Worm (Caenorhabditis elegans) whole organism, young adult: ENCODE measurements around the gene cav-2.

Source experiments
- B0336.3 ChIP-seq: fragments of 200-800 bp; sonication (Bioruptor generic); IDR thresholded peaks from 2 replicates; pipeline ENCODE4 v1.3.6; 2022; ENCODE audit warnings: missing genetic modification characterization, missing compliant biosample characterization
- C06A6.2 ChIP-seq: fragments of 200-800 bp; sonication (Bioruptor generic); conservative IDR thresholded peaks from 2 replicates; pipeline ENCODE4 v1.3.6; 2022; ENCODE audit warnings: missing genetic modification characterization, missing compliant biosample characterization
- D2030.7 ChIP-seq: fragments of 200-800 bp; sonication (Bioruptor generic); IDR thresholded peaks from 2 replicates; pipeline ENCODE4 v1.3.6; 2022; ENCODE audit warnings: missing genetic modification reagents, missing genetic modification characterization, missing compliant biosample characterization
- F10E7.11 ChIP-seq: sonication (generic microtip); optimal IDR thresholded peaks from 2 replicates; lab custom pipeline; 2017; ENCODE audit warnings: mild to moderate bottlenecking, missing genetic modification characterization, moderate library complexity, missing compliant biosample characterization
- F23B12.7 ChIP-seq: sonication (generic microtip); optimal IDR thresholded peaks from 2 replicates; lab custom pipeline; 2017; ENCODE audit warnings: missing genetic modification characterization, mild to moderate bottlenecking, missing compliant biosample characterization, antibody characterized with exemption, moderate library complexity; ENCODE audit not compliant: insufficient read depth
- F39B2.1 ChIP-seq: fragments of 200-800 bp; sonication (Bioruptor generic); IDR thresholded peaks from 2 replicates; pipeline ENCODE4 v1.3.6; 2022; ENCODE audit warnings: missing genetic modification reagents, missing genetic modification characterization, missing compliant biosample characterization
- F52B5.7 ChIP-seq: sonication (generic microtip); optimal IDR thresholded peaks from 2 replicates; lab custom pipeline; 2016; ENCODE audit warnings: mild to moderate bottlenecking, missing genetic modification characterization, missing compliant biosample characterization
- F57C9.4 ChIP-seq: sonication (generic microtip); optimal IDR thresholded peaks from 2 replicates; lab custom pipeline; 2017; ENCODE audit warnings: mild to moderate bottlenecking, missing genetic modification characterization, missing compliant biosample characterization
- Y53F4B.3 ChIP-seq: fragments of 200-800 bp; sonication (Bioruptor generic); IDR thresholded peaks from 2 replicates; pipeline ENCODE4 v1.3.6; 2022; ENCODE audit warnings: missing genetic modification reagents, missing genetic modification characterization, missing compliant biosample characterization
- Y56A3A.18 ChIP-seq: fragments of 200-800 bp; sonication (Bioruptor generic); IDR thresholded peaks from 2 replicates; pipeline ENCODE4 v1.3.6; 2022; ENCODE audit warnings: missing genetic modification reagents, missing genetic modification characterization, missing compliant biosample characterization
- ZK185.1 ChIP-seq: sonication (generic microtip); optimal IDR thresholded peaks from 2 replicates; lab custom pipeline; 2016; ENCODE audit warnings: mild to moderate bottlenecking, missing genetic modification characterization, missing compliant biosample characterization; ENCODE audit not compliant: poor library complexity, severe bottlenecking
- aptf-2 ChIP-seq: fragments of 200-800 bp; sonication (Bioruptor generic); conservative IDR thresholded peaks from 2 replicates; pipeline ENCODE4 v1.3.6; 2022; ENCODE audit warnings: missing genetic modification reagents, missing genetic modification characterization, missing compliant biosample characterization
- aptf-3 ChIP-seq: fragments of 200-800 bp; sonication (Bioruptor generic); IDR thresholded peaks from 2 replicates; pipeline ENCODE4 v1.3.6; 2022; ENCODE audit warnings: missing genetic modification characterization, missing compliant biosample characterization
- bed-2 ChIP-seq: fragments of 200-800 bp; sonication (Bioruptor generic); IDR thresholded peaks from 2 replicates; pipeline ENCODE4 v1.3.6; 2022; ENCODE audit warnings: missing genetic modification reagents, missing genetic modification characterization, missing compliant biosample characterization
- ceh-100 ChIP-seq: fragments of 200-800 bp; sonication (Bioruptor generic); IDR thresholded peaks from 2 replicates; pipeline ENCODE4 v1.3.6; 2022; ENCODE audit warnings: missing genetic modification reagents, missing genetic modification characterization, missing compliant biosample characterization
- chd-7 ChIP-seq: sonication (generic microtip); optimal IDR thresholded peaks from 2 replicates; lab custom pipeline; 2016; ENCODE audit warnings: mild to moderate bottlenecking, missing genetic modification characterization, moderate library complexity, missing compliant biosample characterization
- dox-1 ChIP-seq: fragments of 200-800 bp; sonication (Bioruptor generic); IDR thresholded peaks from 2 replicates; pipeline ENCODE4 v1.3.6; 2022; ENCODE audit warnings: missing genetic modification reagents, missing genetic modification characterization, missing compliant biosample characterization
- dpff-1 ChIP-seq: sonication (generic microtip); optimal IDR thresholded peaks from 2 replicates; lab custom pipeline; 2017; ENCODE audit warnings: mild to moderate bottlenecking, missing genetic modification characterization, missing compliant biosample characterization
- efl-1 ChIP-seq: fragments of 150-350 bp; optimal IDR thresholded peaks from 2 replicates; lab custom pipeline; 2014; ENCODE audit warnings: missing biosample characterization, missing genetic modification reagents, missing genetic modification characterization
- egl-18 ChIP-seq: fragments of 200-800 bp; sonication (Bioruptor generic); IDR thresholded peaks from 2 replicates; pipeline ENCODE4 v1.3.6; 2022; ENCODE audit warnings: missing genetic modification reagents, missing genetic modification characterization, missing compliant biosample characterization
- egrh-3 ChIP-seq: fragments of 200-800 bp; sonication (Bioruptor generic); IDR thresholded peaks from 2 replicates; pipeline ENCODE4 v1.3.6; 2022; ENCODE audit warnings: missing genetic modification reagents, missing genetic modification characterization, missing compliant biosample characterization
- ekl-4 ChIP-seq: fragments of 200-800 bp; sonication (Bioruptor generic); IDR thresholded peaks from 2 replicates; pipeline ENCODE4 v1.3.6; 2022; ENCODE audit warnings: missing genetic modification reagents, missing genetic modification characterization, missing compliant biosample characterization
- hsf-1 ChIP-seq: fragments of 200-800 bp; sonication (Bioruptor generic); IDR thresholded peaks from 2 replicates; pipeline ENCODE4 v1.3.6; 2022; ENCODE audit warnings: missing genetic modification reagents, missing genetic modification characterization, missing compliant biosample characterization
- lag-1 ChIP-seq: fragments of 200-800 bp; sonication (Bioruptor generic); IDR thresholded peaks from 2 replicates; pipeline ENCODE4 v1.3.6; 2022; ENCODE audit warnings: missing genetic modification reagents, missing genetic modification characterization, missing compliant biosample characterization
- let-607 ChIP-seq, 2 experiments: fragments of 200-800 bp in 1 of 2; sonication (Bioruptor generic) in 1 of 2; sonication (generic microtip) in 1 of 2; optimal IDR thresholded peaks; 2 replicates each; lab custom pipeline; 2016 to 2018; ENCODE audit warnings: mild to moderate bottlenecking in 2 of 2, missing compliant biosample characterization in 2 of 2, missing genetic modification characterization in 2 of 2, moderate library complexity in 2 of 2, missing genotype in 1 of 2
- lir-1 ChIP-seq: fragments of 200-800 bp; sonication (Bioruptor generic); conservative IDR thresholded peaks from 2 replicates; pipeline ENCODE4 v1.3.6; 2022; ENCODE audit warnings: missing genetic modification reagents, missing genetic modification characterization, missing compliant biosample characterization
- lsl-1 ChIP-seq: fragments of 200-800 bp; sonication (Bioruptor generic); optimal IDR thresholded peaks from 2 replicates; lab custom pipeline; 2018; ENCODE audit warnings: mild to moderate bottlenecking, missing genetic modification characterization, moderate library complexity, missing compliant biosample characterization
- lsy-27 ChIP-seq: sonication (generic microtip); optimal IDR thresholded peaks from 2 replicates; lab custom pipeline; 2017; ENCODE audit warnings: missing genetic modification characterization, mild to moderate bottlenecking, missing compliant biosample characterization, antibody characterized with exemption, missing genotype, borderline replicate concordance; ENCODE audit not compliant: insufficient read depth
- madf-10 ChIP-seq: sonication (generic microtip); optimal IDR thresholded peaks from 2 replicates; lab custom pipeline; 2016; ENCODE audit warnings: mild to moderate bottlenecking, missing genetic modification characterization, missing compliant biosample characterization
- madf-8 ChIP-seq: fragments of 200-800 bp; sonication (Bioruptor generic); conservative IDR thresholded peaks from 2 replicates; pipeline ENCODE4 v1.3.6; 2022; ENCODE audit warnings: missing genetic modification reagents, missing genetic modification characterization, missing compliant biosample characterization
- mel-28 ChIP-seq: sonication (generic microtip); optimal IDR thresholded peaks from 2 replicates; lab custom pipeline; 2016; ENCODE audit warnings: borderline replicate concordance, mild to moderate bottlenecking, missing genetic modification characterization, missing compliant biosample characterization
- mes-4 ChIP-seq: sonication (generic microtip); optimal IDR thresholded peaks from 2 replicates; lab custom pipeline; 2016; ENCODE audit warnings: missing genotype, missing genetic modification characterization, missing compliant biosample characterization
- nfya-2 ChIP-seq: fragments of 200-800 bp; sonication (Bioruptor generic); IDR thresholded peaks from 2 replicates; pipeline ENCODE4 v1.3.6; 2022; ENCODE audit warnings: missing genetic modification reagents, missing genetic modification characterization, missing compliant biosample characterization
- nhr-90 ChIP-seq: sonication (generic microtip); optimal IDR thresholded peaks from 2 replicates; lab custom pipeline; 2016; ENCODE audit warnings: missing genotype, mild to moderate bottlenecking, missing genetic modification characterization, missing compliant biosample characterization
- rcor-1 ChIP-seq: fragments of 200-800 bp; sonication (Bioruptor generic); IDR thresholded peaks from 2 replicates; pipeline ENCODE4 v1.3.6; 2022; ENCODE audit warnings: missing genetic modification reagents, missing genetic modification characterization, missing compliant biosample characterization
- rpc-1 ChIP-seq, 2 experiments: fragments of 150-350 bp in 1 of 2; sonication (generic microtip) in 1 of 2; optimal IDR thresholded peaks; 2 replicates each; lab custom pipeline; 2014 to 2018; ENCODE audit warnings: missing biosample characterization in 1 of 2, missing genetic modification characterization in 1 of 2, missing genetic modification reagents in 1 of 2, missing genotype in 1 of 2
- sdz-38 ChIP-seq: sonication (generic microtip); optimal IDR thresholded peaks from 2 replicates; lab custom pipeline; 2016; ENCODE audit warnings: missing genotype, missing genetic modification characterization, missing compliant biosample characterization
- tbp1 ChIP-seq: fragments of 200-800 bp; sonication (Bioruptor generic); optimal IDR thresholded peaks from 2 replicates; lab custom pipeline; 2018; ENCODE audit warnings: mild to moderate bottlenecking, missing genetic modification characterization, missing compliant biosample characterization
- unc-62 ChIP-seq: fragments of 150-350 bp; optimal IDR thresholded peaks from 2 replicates; lab custom pipeline; 2014; ENCODE audit warnings: missing biosample characterization, missing genetic modification reagents, missing genetic modification characterization
- zfh-2 ChIP-seq: fragments of 200-800 bp; sonication (Bioruptor generic); conservative IDR thresholded peaks from 2 replicates; pipeline ENCODE4 v1.3.6; 2022; ENCODE audit warnings: missing genetic modification reagents, missing genetic modification characterization, missing compliant biosample characterization
- ztf-25 ChIP-seq: fragments of 200-800 bp; sonication (Bioruptor generic); IDR thresholded peaks from 2 replicates; pipeline ENCODE4 v1.3.6; 2022; ENCODE audit warnings: missing genetic modification reagents, missing genetic modification characterization, missing compliant biosample characterization
- ztf-28 ChIP-seq: fragments of 200-800 bp; sonication (Bioruptor generic); IDR thresholded peaks from 2 replicates; pipeline ENCODE4 v1.3.6; 2022; ENCODE audit warnings: missing genetic modification reagents, missing genetic modification characterization, missing compliant biosample characterization
- ztf-3 ChIP-seq: fragments of 200-800 bp; sonication (Bioruptor generic); optimal IDR thresholded peaks from 2 replicates; lab custom pipeline; 2018; ENCODE audit warnings: mild to moderate bottlenecking, missing genetic modification characterization, missing compliant biosample characterization

cav-2 gene

DNA sequence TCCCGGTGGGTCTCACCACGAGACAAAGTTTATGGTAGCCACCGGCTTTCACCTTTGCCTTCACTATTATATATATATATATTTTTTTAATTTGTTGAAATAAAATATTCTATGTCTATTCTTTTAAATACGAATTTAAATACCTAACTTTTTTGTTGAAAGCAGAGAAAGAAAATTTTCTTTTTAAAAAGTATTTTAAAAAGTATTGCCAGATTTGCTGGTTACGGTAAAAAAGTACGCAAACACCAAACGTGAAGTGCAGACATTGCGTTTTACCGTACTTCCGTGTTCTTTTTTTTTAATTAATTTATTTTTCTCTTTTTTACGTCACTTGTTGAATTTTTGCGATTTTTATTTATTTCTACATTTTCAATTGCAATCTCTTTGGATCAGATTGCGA is 3.1 kb downstream of the cav-2 start, which contains the start of gene C56A3.8:
TSS of gene C56A3.8 (plus strand) at position 301 of the 400 bp plus-strand sequence.
- peak; percentile 84 for TF ChIP-seq lsl-1 (GFP tag; lab: Kevin White, UChicago)
- peak; percentile 38; the same call in 1 of the 2 replicates for TF ChIP-seq D2030.7 (GFP tag; lab: Robert Waterston, UW)
- no peak for TF ChIP-seq egl-18

DNA sequence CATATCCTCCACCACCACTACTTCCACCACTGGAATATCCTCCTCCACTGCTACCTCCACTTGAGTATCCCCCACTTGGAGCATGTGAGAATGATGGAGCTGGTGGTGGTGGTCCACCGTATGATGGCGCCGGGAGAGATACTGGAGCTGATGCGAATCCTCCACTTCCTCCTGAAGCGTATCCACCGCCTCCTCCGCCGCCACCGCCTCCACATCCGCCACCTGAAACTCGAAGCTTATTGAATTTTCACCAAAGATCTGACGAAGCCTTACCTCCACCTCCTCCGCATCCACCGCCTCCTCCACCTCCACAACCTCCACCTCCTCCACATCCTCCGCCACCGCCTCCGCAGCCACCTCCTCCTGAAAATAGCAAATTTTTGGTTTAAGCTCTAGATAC is 5.8 kb downstream of the cav-2 start:
- TF ChIP-seq ceh-100 (GFP tag; lab: Robert Waterston, UW) (no peak), ekl-4 (GFP tag; lab: Robert Waterston, UW) (no peak), sdz-38 (no peak), egrh-3 (GFP tag; lab: Robert Waterston, UW) (peak; percentile 66), madf-10 (tag; lab: Kevin White, UChicago) (no peak), chd-7 (tag; lab: Kevin White, UChicago) (no peak), zfh-2 (GFP tag; lab: Robert Waterston, UW) (peak; percentile 82), lsy-27 (tag; lab: Kevin White, UChicago) (no peak), lag-1 (GFP tag; lab: Robert Waterston, UW) (no peak), aptf-2 (no peak)

ce11 chrV:13563841-13564240 is 6.9 kb downstream of the cav-2 start, which contains the start of gene grl-17:
Gene grl-17 (minus strand): TSS chrV:13563941.
- TF ChIP-seq unc-62 (GFP tag; lab: Kevin White, UChicago) (no peak), Y56A3A.18 (no peak), ekl-4 (GFP tag; lab: Robert Waterston, UW) (no peak), mel-28 (tag; lab: Kevin White, UChicago) (no peak), sdz-38 (no peak), rcor-1 (GFP tag; lab: Robert Waterston, UW) (no peak), madf-10 (tag; lab: Kevin White, UChicago) (no peak), let-607 (tag; optimal IDR thresholded peaks at IDR 0.05; lab: Kevin White, UChicago) (no peak), lir-1 (GFP tag; lab: Robert Waterston, UW) (no peak), aptf-3 (GFP tag; lab: Robert Waterston, UW) (no peak), ztf-3 (GFP tag; lab: Kevin White, UChicago) (no peak), nhr-90 (tag; lab: Kevin White, UChicago) (no peak), aptf-2 (no peak), ztf-28 (GFP tag; lab: Robert Waterston, UW) (no peak), ZK185.1 (tag; lab: Kevin White, UChicago) (no peak), dox-1 (GFP tag; lab: Robert Waterston, UW) (no peak)
- TF ChIP-seq, all 124 proteins: peak for 0

ce11 chrV:13565197-13565596 is 8.3 kb downstream of the cav-2 start:
- TF ChIP-seq tbp1 (GFP tag; lab: Kevin White, UChicago) (peak; percentile 68), rcor-1 (GFP tag; lab: Robert Waterston, UW) (peak; percentile 86), bed-2 (GFP tag; lab: Robert Waterston, UW) (no peak), ztf-25 (GFP tag; lab: Robert Waterston, UW) (no peak), Y53F4B.3 (GFP tag; lab: Robert Waterston, UW) (no peak), C06A6.2 (GFP tag; lab: Robert Waterston, UW) (peak; percentile 81), F52B5.7 (tag; lab: Kevin White, UChicago) (peak; percentile 9), zfh-2 (GFP tag; lab: Robert Waterston, UW) (no peak; the same call in 1 of the 2 replicates), F10E7.11 (tag; lab: Kevin White, UChicago) (no peak), mes-4 (tag; lab: Kevin White, UChicago) (no peak), madf-8 (GFP tag; lab: Robert Waterston, UW) (no peak), F39B2.1 (GFP tag; lab: Robert Waterston, UW) (no peak), hsf-1 (GFP tag; lab: Robert Waterston, UW) (peak; percentile 9; the same call in 1 of the 2 replicates), F23B12.7 (tag; lab: Kevin White, UChicago) (peak; percentile 13), rpc-1 (optimal IDR thresholded peaks at IDR 0.05; lab: Kevin White, UChicago) (no peak), rpc-1 (tag; optimal IDR thresholded peaks at IDR 0.05; lab: Kevin White, UChicago) (no peak), B0336.3 (GFP tag; lab: Robert Waterston, UW) (peak; percentile 57), nfya-2 (GFP tag; lab: Robert Waterston, UW) (no peak), dpff-1 (no peak), F57C9.4 (tag; lab: Kevin White, UChicago) (no peak), efl-1 (GFP tag; lab: Kevin White, UChicago) (no peak)
